Fruit fly (Drosophila melanogaster) whole organism, embryonic: ENCODE measurements around the gene CG9628.

Experiments
- Bgb ChIP-seq: fragments of 200-800 bp; sonication (Bioruptor generic); IDR thresholded peaks from 2 replicates; pipeline ENCODE4 v1.3.6; 2022; ENCODE audit warnings: missing biosample characterization, missing genetic modification characterization; ENCODE audit not compliant: partially characterized antibody
- CG10321 ChIP-seq: fragments of 200-800 bp; sonication (Bioruptor generic); IDR thresholded peaks from 2 replicates; pipeline ENCODE4 v1.3.6; 2022; ENCODE audit warnings: missing biosample characterization, missing genetic modification characterization
- CG10462 ChIP-seq: fragments of 200-800 bp; sonication (Bioruptor generic); optimal IDR thresholded peaks from 2 replicates; lab custom pipeline; 2016; ENCODE audit warnings: missing biosample characterization, missing genetic modification characterization
- CG11723 ChIP-seq: fragments of 200-800 bp; sonication (Bioruptor generic); optimal IDR thresholded peaks from 2 replicates; lab custom pipeline; 2017; ENCODE audit warnings: missing biosample characterization, mild to moderate bottlenecking, missing genetic modification characterization
- CG14860 ChIP-seq: fragments of 200-800 bp; sonication (Bioruptor generic); IDR thresholded peaks from 3 replicates; pipeline ENCODE4 v1.3.6; 2022; ENCODE audit warnings: missing biosample characterization, missing genetic modification characterization; ENCODE audit not compliant: partially characterized antibody
- CG15601 ChIP-seq: fragments of 200-800 bp; sonication (Bioruptor generic); optimal IDR thresholded peaks from 3 replicates; lab custom pipeline; 2019; ENCODE audit warnings: missing biosample characterization, mild to moderate bottlenecking, missing genetic modification characterization, moderate library complexity
- CG16779 ChIP-seq: fragments of 200-800 bp; sonication (Bioruptor generic); IDR thresholded peaks from 2 replicates; pipeline ENCODE4 v1.3.6; 2022; ENCODE audit warnings: missing biosample characterization, missing genetic modification characterization
- CG1832 ChIP-seq: fragments of 200-800 bp; sonication (Bioruptor generic); optimal IDR thresholded peaks from 2 replicates; lab custom pipeline; 2017; ENCODE audit warnings: missing biosample characterization, mild to moderate bottlenecking, missing genetic modification characterization, inconsistent platforms
- CG2199 ChIP-seq: fragments of 200-800 bp; sonication (Bioruptor generic); IDR thresholded peaks from 3 replicates; pipeline ENCODE4 v1.3.6; 2022; ENCODE audit warnings: missing biosample characterization, missing genetic modification characterization
- CG33557 ChIP-seq: fragments of 200-800 bp; sonication (Bioruptor generic); optimal IDR thresholded peaks from 2 replicates; lab custom pipeline; 2019; ENCODE audit warnings: missing biosample characterization, mild to moderate bottlenecking, missing genetic modification characterization, moderate library complexity
- CG6791 ChIP-seq: fragments of 200-800 bp; sonication (Bioruptor generic); IDR thresholded peaks from 3 replicates; pipeline ENCODE4 v1.3.6; 2022; ENCODE audit warnings: missing biosample characterization, missing genetic modification characterization; ENCODE audit not compliant: partially characterized antibody
- CG7839 ChIP-seq: fragments of 200-800 bp; sonication (Bioruptor generic); optimal IDR thresholded peaks from 3 replicates; lab custom pipeline; 2018; ENCODE audit warnings: missing biosample characterization, mild to moderate bottlenecking, missing genetic modification characterization, moderate library complexity
- CG8924 ChIP-seq: fragments of 200-800 bp; optimal IDR thresholded peaks from 3 replicates; lab custom pipeline; 2019; ENCODE audit warnings: missing biosample characterization, mild to moderate bottlenecking, missing genetic modification characterization, moderate library complexity
- CTCF ChIP-seq: fragments of 200-800 bp; sonication (Bioruptor generic); optimal IDR thresholded peaks from 2 replicates; lab custom pipeline; 2017; ENCODE audit warnings: missing biosample characterization, mild to moderate bottlenecking, missing genetic modification characterization, moderate library complexity
- CoRest ChIP-seq: fragments of 200-800 bp; sonication (Bioruptor generic); optimal IDR thresholded peaks from 3 replicates; lab custom pipeline; 2018; ENCODE audit warnings: missing biosample characterization, mild to moderate bottlenecking, missing genetic modification characterization, moderate library complexity
- D ChIP-seq, 2 experiments: fragments of 200-800 bp in 1 of 2; fragments of >200 bp in 1 of 2; sonication (Bioruptor generic) in 1 of 2; optimal IDR thresholded peaks; 2 replicates in 1 of 2; 3 replicates in 1 of 2; lab custom pipeline; 2017; ENCODE audit warnings: mild to moderate bottlenecking in 1 of 2, missing biosample characterization in 1 of 2, missing genetic modification characterization in 1 of 2, missing genetic modification reagents in 1 of 2
- Deaf1 ChIP-seq: fragments of 200-800 bp; optimal IDR thresholded peaks from 3 replicates; lab custom pipeline; 2019; ENCODE audit warnings: missing biosample characterization, mild to moderate bottlenecking, missing genetic modification characterization, moderate library complexity
- Dip2 ChIP-seq: fragments of 200-800 bp; sonication (Bioruptor generic); IDR thresholded peaks from 2 replicates; pipeline ENCODE4 v1.3.6; 2022; ENCODE audit warnings: missing biosample characterization, missing genetic modification characterization
- Fer1 ChIP-seq: fragments of 200-800 bp; sonication (Bioruptor generic); optimal IDR thresholded peaks from 2 replicates; lab custom pipeline; 2017; ENCODE audit warnings: missing biosample characterization, mild to moderate bottlenecking, missing genetic modification characterization
- Hand ChIP-seq: fragments of 200-800 bp; sonication (Bioruptor generic); optimal IDR thresholded peaks from 2 replicates; lab custom pipeline; 2017; ENCODE audit warnings: mild to moderate bottlenecking, missing biosample characterization, missing genetic modification reagents, missing genetic modification characterization
- HmgD ChIP-seq: fragments of 200-800 bp; sonication (Bioruptor generic); optimal IDR thresholded peaks from 3 replicates; lab custom pipeline; 2016; ENCODE audit warnings: missing biosample characterization, missing genetic modification characterization
- Hr3 ChIP-seq: fragments of 200-800 bp; sonication (Bioruptor generic); optimal IDR thresholded peaks from 3 replicates; lab custom pipeline; 2016; ENCODE audit warnings: missing biosample characterization, missing genetic modification characterization
- Nf-YB ChIP-seq: fragments of 200-800 bp; sonication (Bioruptor generic); optimal IDR thresholded peaks from 3 replicates; lab custom pipeline; 2019; ENCODE audit warnings: missing biosample characterization, mild to moderate bottlenecking, missing genetic modification characterization, moderate library complexity
- Nf-YC ChIP-seq: fragments of 200-800 bp; optimal IDR thresholded peaks from 3 replicates; lab custom pipeline; 2019; ENCODE audit warnings: missing biosample characterization, mild to moderate bottlenecking, missing genetic modification characterization, moderate library complexity
- Opbp ChIP-seq: fragments of 200-800 bp; sonication (Bioruptor generic); IDR thresholded peaks from 3 replicates; pipeline ENCODE4 v1.3.6; 2022; ENCODE audit warnings: missing biosample characterization, missing genetic modification characterization; ENCODE audit not compliant: partially characterized antibody
- abd-A ChIP-seq: fragments of 200-800 bp; sonication (Bioruptor generic); optimal IDR thresholded peaks from 3 replicates; lab custom pipeline; 2019; ENCODE audit warnings: missing biosample characterization, mild to moderate bottlenecking, missing genetic modification characterization, moderate library complexity
- ac ChIP-seq: fragments of 200-800 bp; sonication (Bioruptor generic); optimal IDR thresholded peaks from 3 replicates; lab custom pipeline; 2017; ENCODE audit warnings: missing biosample characterization, mild to moderate bottlenecking, missing genetic modification characterization
- aop ChIP-seq: fragments of 200-800 bp; sonication (Bioruptor generic); IDR thresholded peaks from 2 replicates; pipeline ENCODE4 v1.3.6; 2022; ENCODE audit warnings: missing biosample characterization, missing genetic modification characterization
- az2 ChIP-seq: fragments of 200-800 bp; sonication (Bioruptor generic); optimal IDR thresholded peaks from 3 replicates; lab custom pipeline; 2016; ENCODE audit warnings: missing biosample characterization, missing genetic modification characterization
- cad ChIP-seq: fragments of >200 bp; optimal IDR thresholded peaks from 2 replicates; lab custom pipeline; 2017; ENCODE audit warnings: missing biosample characterization, missing genetic modification characterization
- cg ChIP-seq: fragments of 200-800 bp; sonication (Bioruptor generic); optimal IDR thresholded peaks from 3 replicates; lab custom pipeline; 2019; ENCODE audit warnings: missing biosample characterization, mild to moderate bottlenecking, missing genetic modification characterization, moderate library complexity
- chm ChIP-seq: fragments of 200-800 bp; sonication (Bioruptor generic); IDR thresholded peaks from 2 replicates; pipeline ENCODE4 v1.3.6; 2022; ENCODE audit warnings: missing biosample characterization, missing genetic modification characterization
- ci ChIP-seq: fragments of 200-800 bp; sonication (Bioruptor generic); IDR thresholded peaks from 3 replicates; pipeline ENCODE4 v1.3.6; 2022; ENCODE audit warnings: missing biosample characterization, missing genetic modification characterization
- esg ChIP-seq: fragments of 200-800 bp; sonication (Bioruptor generic); conservative IDR thresholded peaks from 2 replicates; pipeline ENCODE4 v1.3.6; 2022; ENCODE audit warnings: missing biosample characterization, missing genetic modification characterization
- eve ChIP-seq, 2 experiments: fragments of >200 bp; optimal IDR thresholded peaks; 2 replicates each; lab custom pipeline; 2017; ENCODE audit warnings: missing biosample characterization in 2 of 2, missing genetic modification characterization in 2 of 2
- ewg ChIP-seq: fragments of 200-800 bp; sonication (Bioruptor generic); optimal IDR thresholded peaks from 3 replicates; lab custom pipeline; 2017; ENCODE audit warnings: mild to moderate bottlenecking, missing biosample characterization, missing genetic modification reagents, missing genetic modification characterization
- fu2 ChIP-seq: fragments of 200-800 bp; sonication (Bioruptor generic); optimal IDR thresholded peaks from 2 replicates; lab custom pipeline; 2016; ENCODE audit warnings: missing biosample characterization, missing genetic modification characterization
- hth ChIP-seq: fragments of >200 bp; optimal IDR thresholded peaks from 2 replicates; lab custom pipeline; 2017; ENCODE audit warnings: inconsistent platforms
- kni ChIP-seq: fragments of 200-800 bp; sonication (Bioruptor generic); optimal IDR thresholded peaks from 3 replicates; lab custom pipeline; 2017; ENCODE audit warnings: mild to moderate bottlenecking, missing biosample characterization, missing genetic modification reagents, missing genetic modification characterization
- lmd ChIP-seq: fragments of 200-800 bp; sonication (Bioruptor generic); IDR thresholded peaks from 2 replicates; pipeline ENCODE4 v1.3.6; 2022; ENCODE audit warnings: missing biosample characterization, missing genetic modification characterization
- mirr ChIP-seq: fragments of 200-800 bp; sonication (Bioruptor generic); optimal IDR thresholded peaks from 3 replicates; lab custom pipeline; 2018; ENCODE audit warnings: missing biosample characterization, mild to moderate bottlenecking, missing genetic modification characterization
- pfk ChIP-seq: fragments of 200-800 bp; sonication (Bioruptor generic); optimal IDR thresholded peaks from 2 replicates; lab custom pipeline; 2018; ENCODE audit warnings: missing biosample characterization, mild to moderate bottlenecking, missing genetic modification characterization, moderate library complexity
- phol ChIP-seq: fragments of 200-800 bp; sonication (Bioruptor generic); optimal IDR thresholded peaks from 3 replicates; lab custom pipeline; 2018; ENCODE audit warnings: missing biosample characterization, mild to moderate bottlenecking, missing genetic modification characterization, moderate library complexity
- sd ChIP-seq: fragments of 200-800 bp; sonication (Bioruptor generic); optimal IDR thresholded peaks from 3 replicates; lab custom pipeline; 2018; ENCODE audit warnings: missing biosample characterization, mild to moderate bottlenecking, missing genetic modification characterization, moderate library complexity
- seq ChIP-seq: fragments of 200-800 bp; sonication (Bioruptor generic); IDR thresholded peaks from 2 replicates; pipeline ENCODE4 v1.3.6; 2022; ENCODE audit warnings: missing biosample characterization, missing genetic modification characterization
- stwl ChIP-seq: fragments of 200-800 bp; sonication (Bioruptor generic); optimal IDR thresholded peaks from 3 replicates; lab custom pipeline; 2018; ENCODE audit warnings: missing biosample characterization, mild to moderate bottlenecking, missing genetic modification characterization, moderate library complexity
- tna ChIP-seq: fragments of 200-800 bp; sonication (Bioruptor generic); IDR thresholded peaks from 2 replicates; pipeline ENCODE4 v1.3.6; 2022; ENCODE audit warnings: missing biosample characterization, missing genetic modification characterization; ENCODE audit not compliant: partially characterized antibody
- ttk ChIP-seq: fragments of 200-800 bp; sonication (Bioruptor generic); IDR thresholded peaks from 2 replicates; pipeline ENCODE4 v2.1.2; 2022; ENCODE audit warnings: missing biosample characterization, missing genetic modification characterization
- usp ChIP-seq: fragments of >200 bp; optimal IDR thresholded peaks from 2 replicates; lab custom pipeline; 2017; ENCODE audit warnings: missing biosample characterization, missing genetic modification characterization
- vvl ChIP-seq: fragments of 200-800 bp; sonication (Bioruptor generic); IDR thresholded peaks from 2 replicates; pipeline ENCODE4 v1.3.6; 2022; ENCODE audit warnings: missing biosample characterization, missing genetic modification characterization
- z ChIP-seq: fragments of 200-800 bp; sonication (Bioruptor generic); IDR thresholded peaks from 3 replicates; pipeline ENCODE4 v1.3.6; 2022; ENCODE audit warnings: missing biosample characterization, missing genetic modification characterization

CG9628 gene

DNA sequence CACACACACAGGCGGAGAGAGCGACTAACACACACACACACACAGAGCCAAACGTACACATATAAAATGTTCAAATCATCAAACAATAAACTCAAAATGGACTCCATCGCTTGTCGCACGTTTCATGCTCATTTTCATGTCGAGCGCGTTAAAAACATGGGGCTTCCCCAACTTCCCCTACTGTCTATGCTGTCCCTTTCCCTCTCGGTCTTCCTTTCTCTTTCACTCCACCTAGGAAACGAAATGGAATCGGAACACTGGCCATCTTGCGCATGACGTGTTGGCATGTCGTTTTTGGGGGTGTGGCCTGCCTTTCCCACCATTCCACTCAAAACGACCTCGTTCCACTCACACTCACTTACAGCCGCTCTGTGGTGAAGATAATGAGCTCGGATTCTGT is 43.7 kb upstream of the CG9628 start (continued):
- TF ChIP-seq z (peak; percentile 99), cg (GFP tag; lab: Kevin White, UChicago) (peak; percentile 82), CG14860 (no peak), HmgD (peak; percentile 8), CG2199 (GFP tag; lab: Robert Waterston, UW) (peak; percentile 78; the same call in 2 of the 3 replicates), cad (GFP tag; lab: Kevin White, UChicago) (no peak), CG15601 (tag; lab: Kevin White, UChicago) (peak; percentile 28), hth (lab: Kevin White, UChicago) (peak; percentile 99), Hr3 (GFP tag; lab: Kevin White, UChicago) (no peak), aop (GFP tag; lab: Robert Waterston, UW) (peak; percentile 51; the same call in 1 of the 2 replicates), CG1832 (GFP tag; lab: Kevin White, UChicago) (peak; percentile 92), ci (GFP tag; lab: Robert Waterston, UW) (no peak; the same call in 2 of the 3 replicates), abd-A (peak; percentile 76), D (optimal IDR thresholded peaks at IDR 0.05; lab: Kevin White, UChicago) (peak; percentile 8), D (GFP tag; optimal IDR thresholded peaks at IDR 0.05; lab: Kevin White, UChicago) (no peak), seq (GFP tag; lab: Robert Waterston, UW) (peak; percentile 73; the same call in 1 of the 2 replicates), Deaf1 (tag; lab: Kevin White, UChicago) (peak; percentile 39), ttk (GFP tag; lab: Robert Waterston, UW) (no peak), CG6791 (GFP tag; lab: Robert Waterston, UW) (peak; percentile 42; the same call in 1 of the 3 replicates), Nf-YB (GFP tag; lab: Kevin White, UChicago) (peak; percentile 95), esg (GFP tag; lab: Robert Waterston, UW) (no peak), chm (GFP tag; lab: Robert Waterston, UW) (peak; percentile 56; the same call in 1 of the 2 replicates), CTCF (GFP tag; lab: Kevin White, UChicago) (no peak), az2 (no peak), CG10462 (GFP tag; lab: Kevin White, UChicago) (no peak), sd (tag; lab: Kevin White, UChicago) (peak; percentile 81), CG33557 (GFP tag; lab: Kevin White, UChicago) (peak; percentile 11), kni (GFP tag; lab: Kevin White, UChicago) (peak; percentile 11), Bgb (GFP tag; lab: Robert Waterston, UW) (peak; percentile 67), ewg (peak; percentile 94), Nf-YC (tag; lab: Kevin White, UChicago) (peak; percentile 96), Dip2 (no peak), ac (no peak), pfk (GFP tag; lab: Kevin White, UChicago) (peak; percentile 100), phol (tag; lab: Kevin White, UChicago) (peak; percentile 77), CG11723 (no peak), CG10321 (GFP tag; lab: Robert Waterston, UW) (peak; percentile 89), CoRest (tag; lab: Kevin White, UChicago) (peak; percentile 60), eve (GFP tag; optimal IDR thresholded peaks at IDR 0.05; lab: Kevin White, UChicago) (no peak), vvl (GFP tag; lab: Robert Waterston, UW) (no peak), Fer1 (GFP tag; lab: Kevin White, UChicago) (no peak), usp (no peak), Opbp (GFP tag; lab: Robert Waterston, UW) (peak; percentile 60; the same call in 1 of the 3 replicates), Hand (GFP tag; lab: Kevin White, UChicago) (no peak), CG16779 (GFP tag; lab: Robert Waterston, UW) (no peak), CG8924 (no peak), tna (no peak; the same call in 1 of the 2 replicates), fu2 (GFP tag; lab: Kevin White, UChicago) (no peak), CG7839 (no peak), lmd (GFP tag; lab: Robert Waterston, UW) (no peak), stwl (tag; lab: Kevin White, UChicago) (no peak), mirr (GFP tag; lab: Kevin White, UChicago) (peak; percentile 17)
